Fruit fly (Drosophila melanogaster): ENCODE measurements around the gene ppk14.
A peak's percentile ranks its signal among the peaks of the same experiment; 100 is the strongest.

The ppk14 gene

DNA sequence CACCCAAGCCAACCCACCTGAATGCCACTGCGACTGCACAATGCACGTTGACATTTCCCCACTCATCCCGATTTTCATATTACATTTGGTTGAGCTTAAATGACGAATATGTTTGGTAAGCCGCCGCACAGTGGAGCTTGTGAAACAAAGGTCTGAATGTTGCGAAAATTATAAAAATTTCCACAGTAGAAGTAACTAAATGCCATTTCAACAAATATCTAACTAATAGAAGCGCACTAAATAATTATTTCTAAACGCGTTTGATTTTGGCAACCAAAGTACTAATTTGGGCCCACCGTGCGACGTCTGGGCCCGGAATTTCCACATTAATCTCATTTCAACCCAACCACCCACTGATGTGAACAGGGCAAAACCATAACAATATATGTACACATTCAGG, 47.9 kb upstream of the ppk14 start (continued):
- TF ChIP-seq CG10543 (GFP tag; optimal IDR thresholded peaks at IDR 0.05) (no peak), pnt (GFP tag; optimal IDR thresholded peaks at IDR 0.05) (peak; percentile 11), fd96Cb (tag; optimal IDR thresholded peaks at IDR 0.05) (peak; percentile 29), CG3065 (GFP tag; optimal IDR thresholded peaks at IDR 0.05) (no peak), CG1233 (GFP tag; optimal IDR thresholded peaks at IDR 0.05) (no peak), dysf (GFP tag; IDR thresholded peaks at IDR 0.05) (0 out of 3 replicates have a peak, but pooled peaks have one; percentile 20), CG18262 (tag; optimal IDR thresholded peaks at IDR 0.05) (peak; percentile 8), Gug (GFP tag; IDR thresholded peaks at IDR 0.05) (0 out of 4 replicates have a peak, but pooled peaks have one; percentile 10), gem (tag; optimal IDR thresholded peaks at IDR 0.05) (peak; percentile 55), CG14667 (GFP tag; IDR thresholded peaks at IDR 0.05) (peak; percentile 10; the same call in 1 of the 2 replicates), CG17361 (GFP tag; IDR thresholded peaks at IDR 0.05) (0 out of 3 replicates have a peak, but pooled peaks have one; percentile 17), CG11504 (tag; optimal IDR thresholded peaks at IDR 0.05) (peak; percentile 54), dan (GFP tag; IDR thresholded peaks at IDR 0.05) (no peak), tin (GFP tag; optimal IDR thresholded peaks at IDR 0.05) (peak; percentile 17), BEAF-32 (GFP tag; optimal IDR thresholded peaks at IDR 0.05) (no peak), Ptx1 (GFP tag; IDR thresholded peaks at IDR 0.05) (peak; percentile 33; the same call in 1 of the 2 replicates), CG4424 (GFP tag; optimal IDR thresholded peaks at IDR 0.05) (peak; percentile 23), ci (GFP tag; IDR thresholded peaks at IDR 0.05) (0 out of 3 replicates have a peak, but pooled peaks have one; percentile 30), CG1603 (tag; optimal IDR thresholded peaks at IDR 0.05) (peak; percentile 40), nmo (GFP tag; optimal IDR thresholded peaks at IDR 0.05) (peak; percentile 14), fd64A (GFP tag; optimal IDR thresholded peaks at IDR 0.05) (no peak), zfh2 (GFP tag; optimal IDR thresholded peaks at IDR 0.05) (no peak), CG6689 (GFP tag; IDR thresholded peaks at IDR 0.05) (0 out of 2 replicates have a peak, but pooled peaks have one; percentile 15), CG31388 (GFP tag; optimal IDR thresholded peaks at IDR 0.05) (no peak), CG3281 (GFP tag; optimal IDR thresholded peaks at IDR 0.05) (peak; percentile 7), bsh (GFP tag; optimal IDR thresholded peaks at IDR 0.05) (peak in 1 of 2 experiments; percentile 54), CG5953 (GFP tag; IDR thresholded peaks at IDR 0.05) (no peak), dmrt99B (tag; optimal IDR thresholded peaks at IDR 0.05) (peak; percentile 37), HLH3B (GFP tag; IDR thresholded peaks at IDR 0.05) (peak; percentile 41), jing (GFP tag; optimal IDR thresholded peaks at IDR 0.05) (no peak), Meics (GFP tag; optimal IDR thresholded peaks at IDR 0.05) (peak; percentile 4), TFAM (GFP tag; optimal IDR thresholded peaks at IDR 0.05) (no peak), CG7839 (tag; optimal IDR thresholded peaks at IDR 0.05) (peak; percentile 38), p53 (GFP tag; optimal IDR thresholded peaks at IDR 0.05) (no peak), Sox102F (GFP tag; optimal IDR thresholded peaks at IDR 0.05) (peak; percentile 59), Xrp1 (GFP tag; IDR thresholded peaks at IDR 0.05) (peak; percentile 39; the same call in 1 of the 2 replicates), phol (tag; optimal IDR thresholded peaks at IDR 0.05) (peak; percentile 23), CG15514 (GFP tag; optimal IDR thresholded peaks at IDR 0.05) (no peak), ara (GFP tag; IDR thresholded peaks at IDR 0.05) (0 out of 2 replicates have a peak, but pooled peaks have one; percentile 13), CG10147 (GFP tag; optimal IDR thresholded peaks at IDR 0.05) (no peak), CG2712 (tag; optimal IDR thresholded peaks at IDR 0.05) (peak; percentile 34), cato (GFP tag; optimal IDR thresholded peaks at IDR 0.05; ENCODE audit: borderline replicate concordance) (no peak), chif (GFP tag; optimal IDR thresholded peaks at IDR 0.05) (peak; percentile 18 to 22), dmrt11E (tag; optimal IDR thresholded peaks at IDR 0.05) (peak; percentile 6), CG11695 (GFP tag; IDR thresholded peaks at IDR 0.05) (0 out of 3 replicates have a peak, but pooled peaks have one; percentile 18), D (optimal IDR thresholded peaks at IDR 0.05) (no peak), D (GFP tag; optimal IDR thresholded peaks at IDR 0.05) (peak; percentile 23), Dip2 (GFP tag; IDR thresholded peaks at IDR 0.05) (no peak), otp (GFP tag; IDR thresholded peaks at IDR 0.05) (peak; percentile 13; the same call in 1 of the 3 replicates), B-H1 (GFP tag; IDR thresholded peaks at IDR 0.05) (0 out of 3 replicates have a peak, but pooled peaks have one; percentile 14)
